Worm (Caenorhabditis elegans): ENCODE measurements around the gene ints-2.

The ints-2 gene

ce11 chrV:14153615-14154014 is 31.9 kb upstream of the ints-2 start:
- TF ChIP-seq lin-39 (tag; optimal IDR thresholded peaks at IDR 0.05) = no peak
- no peak for TF ChIP-seq gei-8 (GFP tag; optimal IDR thresholded peaks at IDR 0.05)
- no peak for TF ChIP-seq dmd-8 (GFP tag; IDR thresholded peaks at IDR 0.05)
- TF ChIP-seq pqm-1 (tag; optimal IDR thresholded peaks at IDR 0.05) = no peak
- peak; percentile 14 for TF ChIP-seq hlh-11 (tag; optimal IDR thresholded peaks at IDR 0.05)
- peak; percentile 19 for TF ChIP-seq nhr-11 (tag; optimal IDR thresholded peaks at IDR 0.05)
- no peak for TF ChIP-seq unc-39 (tag; optimal IDR thresholded peaks at IDR 0.05)

- TF ChIP-seq nhr-76 (tag; optimal IDR thresholded peaks at IDR 0.05) = no peak
- peak in 1 of 2 experiments; percentile 64 for TF ChIP-seq unc-62 (GFP tag; optimal IDR thresholded peaks at IDR 0.05 in 1 of 2)
- TF ChIP-seq unc-62 (tag; optimal IDR thresholded peaks at IDR 0.05) = no peak
- TF ChIP-seq unc-130 (GFP tag; optimal IDR thresholded peaks at IDR 0.05) = no peak
These were observed 29.0 kb upstream of the ints-2 start, which contains the start of gene AH10.2 for ce11 chrV:14156468-14156867. Gene AH10.2 (plus strand): TSS chrV:14156768.

DNA sequence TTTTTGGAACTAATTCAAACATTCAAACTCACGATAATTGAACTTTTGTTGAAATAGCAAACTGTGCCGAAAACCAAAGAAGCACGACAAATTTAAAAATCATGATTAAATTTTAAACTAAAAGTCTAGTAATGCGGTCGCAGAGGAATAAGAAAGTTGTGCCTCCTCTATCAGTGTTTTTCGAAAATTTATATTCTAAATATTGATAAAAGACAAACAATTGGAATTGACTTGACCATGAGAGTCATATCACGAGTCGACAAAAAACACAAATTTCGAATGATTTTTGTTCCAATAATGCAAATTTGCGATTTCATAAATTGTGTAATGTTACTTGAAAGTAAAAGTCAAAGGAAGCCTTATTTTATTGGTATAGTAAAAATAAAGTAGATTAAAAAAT is 24.8 kb upstream of the ints-2 start, which contains the start of gene cest-1.2:
Gene cest-1.2 (minus strand): TSS at position 165 of the 400 bp plus-strand sequence.
- TF ChIP-seq dmd-6 (GFP tag; IDR thresholded peaks at IDR 0.05) = 0 out of 2 replicates have a peak, but pooled peaks have one; percentile 17
- TF ChIP-seq spr-1 (tag; optimal IDR thresholded peaks at IDR 0.05) = no peak
- no peak for TF ChIP-seq arid-1 (GFP tag; conservative IDR thresholded peaks at IDR 0.05)
- no peak for TF ChIP-seq fkh-10 (GFP tag; optimal IDR thresholded peaks at IDR 0.05)
- TF ChIP-seq zfp-3 (GFP tag; conservative IDR thresholded peaks at IDR 0.05) = no peak
- TF ChIP-seq F26F4.8 (GFP tag; conservative IDR thresholded peaks at IDR 0.05) = no peak
- TF ChIP-seq nhr-77 (tag; optimal IDR thresholded peaks at IDR 0.05) = peak; percentile 10
- no peak for TF ChIP-seq mep-1 (tag; optimal IDR thresholded peaks at IDR 0.05)
- no peak for TF ChIP-seq egl-43 (GFP tag; IDR thresholded peaks at IDR 0.05)
- TF ChIP-seq ztf-11 (tag; optimal IDR thresholded peaks at IDR 0.05) = no peak
- no peak for TF ChIP-seq nhr-76 (tag; optimal IDR thresholded peaks at IDR 0.05)
- no peak for TF ChIP-seq egl-27 (tag; optimal IDR thresholded peaks at IDR 0.05)
- TF ChIP-seq madf-9 (GFP tag; conservative IDR thresholded peaks at IDR 0.05) = no peak
- TF ChIP-seq jun-1 (tag; optimal IDR thresholded peaks at IDR 0.05) = no peak
- no peak for TF ChIP-seq nhr-6 (tag; optimal IDR thresholded peaks at IDR 0.05)
- TF ChIP-seq daf-16 (GFP tag; optimal IDR thresholded peaks at IDR 0.05) = no peak
- peak; percentile 66 for TF ChIP-seq daf-16 (tag; optimal IDR thresholded peaks at IDR 0.05)
- no peak for TF ChIP-seq dmd-8 (GFP tag; IDR thresholded peaks at IDR 0.05)
- no peak for TF ChIP-seq skn-1 (tag; optimal IDR thresholded peaks at IDR 0.05)
- no peak for TF ChIP-seq mxl-2 (GFP tag; conservative IDR thresholded peaks at IDR 0.05)
- TF ChIP-seq unc-39 (tag; optimal IDR thresholded peaks at IDR 0.05) = no peak
- no peak for TF ChIP-seq ceh-20 (GFP tag; IDR thresholded peaks at IDR 0.05)
- TF ChIP-seq pqm-1 (tag; optimal IDR thresholded peaks at IDR 0.05) = peak; percentile 48
- no peak for TF ChIP-seq ama-1 (optimal IDR thresholded peaks at IDR 0.05)
- no peak for TF ChIP-seq zip-11 (GFP tag; IDR thresholded peaks at IDR 0.05)
- peak; percentile 1 for TF ChIP-seq hlh-30 (tag; optimal IDR thresholded peaks at IDR 0.05; ENCODE audit: insufficient read depth)
- no peak for TF ChIP-seq nhr-48 (tag; optimal IDR thresholded peaks at IDR 0.05)
- TF ChIP-seq dve-1 (tag; optimal IDR thresholded peaks at IDR 0.05; ENCODE audit: insufficient read depth) = peak; percentile 12
- no peak for TF ChIP-seq pha-4 (GFP tag; IDR thresholded peaks at IDR 0.05)
- TF ChIP-seq pha-4 (tag; optimal IDR thresholded peaks at IDR 0.05) = no peak
- TF ChIP-seq lin-38 (GFP tag; IDR thresholded peaks at IDR 0.05) = no peak
- TF ChIP-seq vab-7 (GFP tag; IDR thresholded peaks at IDR 0.05) = no peak
- TF ChIP-seq rbr-2 (tag; optimal IDR thresholded peaks at IDR 0.05) = no peak
- TF ChIP-seq ZK337.2 (GFP tag; IDR thresholded peaks at IDR 0.05) = no peak
- TF ChIP-seq gei-8 (GFP tag; optimal IDR thresholded peaks at IDR 0.05) = no peak
- TF ChIP-seq nhr-28 (tag; optimal IDR thresholded peaks at IDR 0.05) = peak; percentile 59
- no peak for TF ChIP-seq duxl-1 (tag; optimal IDR thresholded peaks at IDR 0.05; ENCODE audit: poor library complexity)
- no peak for TF ChIP-seq ceh-32 (tag; optimal IDR thresholded peaks at IDR 0.05; ENCODE audit: poor library complexity)
- no peak for TF ChIP-seq php-3 (GFP tag; IDR thresholded peaks at IDR 0.05)
- TF ChIP-seq nhr-25 (tag; optimal IDR thresholded peaks at IDR 0.05; ENCODE audit: borderline replicate concordance, insufficient read depth) = no peak
- TF ChIP-seq hif-1 (tag; optimal IDR thresholded peaks at IDR 0.05) = no peak
- TF ChIP-seq tag-97 (GFP tag; IDR thresholded peaks at IDR 0.05) = no peak

Data from whole organism, L4 larva.